Worm (Caenorhabditis elegans): Measurements from ENCODE around the gene srd-43.

Gene srd-43

ce11 chrX:13349230-13350122, 43.8 kb upstream of the srd-43 start:
- TF ChIP-seq nhr-48 (tag; optimal IDR thresholded peaks at IDR 0.05) (peak; percentile 39), mes-2 (tag; optimal IDR thresholded peaks at IDR 0.05; ENCODE audit: poor library complexity, severe bottlenecking) (no peak), mdt-29 (GFP tag; IDR thresholded peaks at IDR 0.05) (peak; percentile 75), snpc-1.2 (GFP tag; IDR thresholded peaks at IDR 0.05) (0 out of 2 replicates have a peak, but pooled peaks have one; percentile 42), nhr-102 (tag; optimal IDR thresholded peaks at IDR 0.05) (peak; percentile 64), saeg-2 (GFP tag; IDR thresholded peaks at IDR 0.05) (peak; percentile 36; the same call in 1 of the 2 replicates), ztf-7 (tag; optimal IDR thresholded peaks at IDR 0.05) (peak; percentile 9), ztf-11 (tag; optimal IDR thresholded peaks at IDR 0.05) (no peak), nhr-42 (GFP tag; IDR thresholded peaks at IDR 0.05) (0 out of 2 replicates have a peak, but pooled peaks have one; percentile 28), dpl-1 (GFP tag; optimal IDR thresholded peaks at IDR 0.05) (no peak), T20F7.1 (GFP tag; optimal IDR thresholded peaks at IDR 0.05) (peak; percentile 57), arid-1 (GFP tag; conservative IDR thresholded peaks at IDR 0.05) (peak; percentile 62), lim-7 (GFP tag; IDR thresholded peaks at IDR 0.05) (no peak), spr-1 (tag; optimal IDR thresholded peaks at IDR 0.05) (peak; percentile 38), ama-1 (optimal IDR thresholded peaks at IDR 0.05) (peak; percentile 88), daf-16 (GFP tag; optimal IDR thresholded peaks at IDR 0.05) (peak in 1 of 2 experiments; percentile 74), daf-16 (tag; optimal IDR thresholded peaks at IDR 0.05) (peak; percentile 30), nhr-6 (tag; optimal IDR thresholded peaks at IDR 0.05) (no peak), hlh-30 (tag; optimal IDR thresholded peaks at IDR 0.05; ENCODE audit: insufficient read depth) (peak; percentile 45), lin-13 (GFP tag; optimal IDR thresholded peaks at IDR 0.05) (peak; percentile 8), php-3 (GFP tag; IDR thresholded peaks at IDR 0.05) (0 out of 2 replicates have a peak, but pooled peaks have one; percentile 26), duxl-1 (tag; optimal IDR thresholded peaks at IDR 0.05; ENCODE audit: poor library complexity) (peak; percentile 78), D1046.2 (GFP tag; IDR thresholded peaks at IDR 0.05) (no peak), aha-1 (tag) (peak; percentile 85), Y75B8A.6 (GFP tag; IDR thresholded peaks at IDR 0.05) (peak; percentile 65; the same call in 1 of the 2 replicates), lin-38 (GFP tag; IDR thresholded peaks at IDR 0.05) (peak; percentile 42), mdl-1 (tag; optimal IDR thresholded peaks at IDR 0.05) (peak in 1 of 2 experiments; percentile 16), zip-2 (tag; optimal IDR thresholded peaks at IDR 0.05) (peak; percentile 79), mep-1 (tag; optimal IDR thresholded peaks at IDR 0.05) (peak; percentile 95), nhr-28 (tag; optimal IDR thresholded peaks at IDR 0.05) (peak; percentile 32), zfp-3 (GFP tag; conservative IDR thresholded peaks at IDR 0.05) (peak; percentile 96), madf-9 (GFP tag; conservative IDR thresholded peaks at IDR 0.05) (peak; percentile 3; the same call in 1 of the 2 replicates), lin-29 (GFP tag; IDR thresholded peaks at IDR 0.05) (no peak; the same call in 1 of the 2 replicates), pha-4 (GFP tag; IDR thresholded peaks at IDR 0.05) (peak; percentile 19; the same call in 1 of the 2 replicates), pha-4 (tag; optimal IDR thresholded peaks at IDR 0.05) (no peak), nhr-111 (GFP tag; optimal IDR thresholded peaks at IDR 0.05) (no peak), ZK546.5 (tag; optimal IDR thresholded peaks at IDR 0.05) (no peak), unc-39 (tag; optimal IDR thresholded peaks at IDR 0.05) (no peak), nhr-77 (tag; optimal IDR thresholded peaks at IDR 0.05) (peak; percentile 35), nhr-41 (GFP tag; IDR thresholded peaks at IDR 0.05) (no peak), hif-1 (tag; optimal IDR thresholded peaks at IDR 0.05) (peak in 1 of 2 experiments; percentile 53), hlh-11 (tag; optimal IDR thresholded peaks at IDR 0.05) (peak; percentile 26), gei-8 (GFP tag; optimal IDR thresholded peaks at IDR 0.05) (peak; percentile 73), mxl-3 (GFP tag; optimal IDR thresholded peaks at IDR 0.05) (peak; percentile 44), lsy-2 (tag; optimal IDR thresholded peaks at IDR 0.05) (peak in 1 of 2 experiments; percentile 81), lir-3 (tag; optimal IDR thresholded peaks at IDR 0.05) (no peak), T26A8.4 (GFP tag; IDR thresholded peaks at IDR 0.05) (peak; percentile 90), ZK337.2 (GFP tag; IDR thresholded peaks at IDR 0.05) (no peak), spr-3 (GFP tag; optimal IDR thresholded peaks at IDR 0.05) (peak; percentile 34)
